Worm (Caenorhabditis elegans): ENCODE data around the gene lgc-18.

DNA sequence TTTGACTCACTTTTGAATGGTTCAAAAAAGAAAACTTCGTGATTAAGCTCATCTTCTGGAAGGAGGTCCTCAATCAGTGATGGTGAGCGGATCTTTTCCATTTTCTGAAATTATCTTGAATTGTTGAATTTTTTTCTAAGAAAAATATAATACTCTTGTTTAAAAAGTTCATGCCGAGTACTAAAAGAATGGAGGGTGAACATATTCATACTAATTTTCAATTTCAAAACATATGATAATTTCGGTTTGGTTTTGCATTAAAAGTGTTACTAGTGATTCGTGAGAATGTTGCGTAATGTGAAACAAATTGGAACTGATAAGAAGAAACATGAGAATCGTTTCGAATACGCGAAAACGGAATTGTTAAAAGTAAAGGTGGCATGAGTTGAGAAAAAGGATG lies 15.6 kb downstream of the lgc-18 start, which contains the start of gene lyst-1:
- TF ChIP-seq med-1 (GFP tag; optimal IDR thresholded peaks at IDR 0.05; ENCODE audit: insufficient read depth), result no peak
- TF ChIP-seq cog-1 (tag; optimal IDR thresholded peaks at IDR 0.05), result no peak
- no peak for TF ChIP-seq flt-1 (GFP tag; IDR thresholded peaks at IDR 0.05)
- no peak for TF ChIP-seq tab-1 (GFP tag; IDR thresholded peaks at IDR 0.05)
- no peak for TF ChIP-seq T22C8.4 (GFP tag; IDR thresholded peaks at IDR 0.05)
- no peak for TF ChIP-seq ref-1 (GFP tag; conservative IDR thresholded peaks at IDR 0.05)
- no peak for TF ChIP-seq ztf-29 (GFP tag; IDR thresholded peaks at IDR 0.05)
- TF ChIP-seq klf-2 (GFP tag; conservative IDR thresholded peaks at IDR 0.05), result no peak
